Fruit fly (Drosophila melanogaster) whole organism, prepupa: ENCODE results near the gene CG1789.

ENCODE experiments used
- CG32006 ChIP-seq: fragments of 200-800 bp; sonication (Bioruptor generic); optimal IDR thresholded peaks from 3 replicates; lab custom pipeline; 2017; ENCODE audit warnings: missing biosample characterization, mild to moderate bottlenecking, missing genetic modification characterization
- CG4318 ChIP-seq: fragments of 200-800 bp; sonication (Bioruptor generic); optimal IDR thresholded peaks from 3 replicates; lab custom pipeline; 2017; ENCODE audit warnings: missing biosample characterization, mild to moderate bottlenecking, missing genetic modification characterization
- CG6276 ChIP-seq: fragments of 200-800 bp; sonication (Bioruptor generic); optimal IDR thresholded peaks from 2 replicates; lab custom pipeline; 2017; ENCODE audit warnings: missing biosample characterization, mild to moderate bottlenecking, missing genetic modification characterization
- CG8319 ChIP-seq: fragments of 200-800 bp; sonication (Bioruptor generic); optimal IDR thresholded peaks from 3 replicates; lab custom pipeline; 2016; ENCODE audit warnings: missing biosample characterization, missing genetic modification characterization
- Ets96B ChIP-seq: fragments of 200-800 bp; optimal IDR thresholded peaks from 2 replicates; lab custom pipeline; 2019; ENCODE audit warnings: missing biosample characterization, mild to moderate bottlenecking, missing genetic modification characterization, moderate library complexity
- Lpt ChIP-seq: fragments of 200-800 bp; sonication (Bioruptor generic); optimal IDR thresholded peaks from 3 replicates; lab custom pipeline; 2016; ENCODE audit warnings: missing biosample characterization, missing genetic modification characterization
- OdsH ChIP-seq: fragments of 200-800 bp; sonication (Bioruptor generic); optimal IDR thresholded peaks from 3 replicates; lab custom pipeline; 2016; ENCODE audit warnings: missing biosample characterization, missing genetic modification characterization
- Sox14 ChIP-seq: fragments of 200-800 bp; sonication (Bioruptor generic); optimal IDR thresholded peaks from 3 replicates; lab custom pipeline; 2016; ENCODE audit warnings: missing biosample characterization, missing genetic modification characterization
- acj6 ChIP-seq: fragments of 200-800 bp; sonication (Bioruptor generic); optimal IDR thresholded peaks from 3 replicates; lab custom pipeline; 2016; ENCODE audit warnings: missing biosample characterization, missing genetic modification characterization
- eg ChIP-seq: fragments of 200-800 bp; sonication (Bioruptor generic); IDR thresholded peaks from 3 replicates; pipeline ENCODE4 v1.3.6; 2022; ENCODE audit warnings: missing biosample characterization, missing genetic modification characterization
- esn ChIP-seq: fragments of 200-800 bp; sonication (Bioruptor generic); optimal IDR thresholded peaks from 2 replicates; lab custom pipeline; 2016; ENCODE audit warnings: missing biosample characterization, mild to moderate bottlenecking, missing genetic modification characterization, moderate library complexity

DNA sequence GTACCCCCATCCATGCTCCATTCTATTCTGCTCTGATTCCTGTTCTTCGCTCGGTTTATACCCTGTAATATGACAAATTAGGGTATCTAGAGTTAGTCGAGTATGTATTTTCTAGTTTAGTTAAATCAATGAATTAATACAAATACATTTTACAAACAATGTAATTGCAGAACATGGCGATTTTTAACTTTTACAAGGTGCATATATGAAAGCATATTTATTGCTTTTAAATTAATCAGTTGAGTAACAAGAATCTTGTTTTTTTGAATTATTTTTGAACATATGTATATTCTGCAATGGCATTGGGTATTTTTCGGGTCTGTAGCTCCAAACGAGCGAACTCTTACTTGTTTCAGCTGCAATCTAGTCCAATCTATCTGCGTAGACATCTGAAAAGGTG lies 27.3 kb downstream of the CG1789 start:
- TF ChIP-seq eg (GFP tag; lab: Robert Waterston, UW) (no peak), CG6276 (GFP tag; lab: Kevin White, UChicago) (no peak), CG4318 (GFP tag; lab: Kevin White, UChicago) (no peak), Lpt (GFP tag; lab: Kevin White, UChicago) (no peak), esn (GFP tag; lab: Kevin White, UChicago) (no peak), Sox14 (GFP tag; lab: Kevin White, UChicago) (peak; percentile 20), OdsH (peak; percentile 7), acj6 (GFP tag; lab: Kevin White, UChicago) (peak; percentile 27), CG8319 (GFP tag; lab: Kevin White, UChicago) (no peak), CG32006 (GFP tag; lab: Kevin White, UChicago) (peak; percentile 46), Ets96B (tag; lab: Kevin White, UChicago) (peak; percentile 60)
